Worm (Caenorhabditis elegans) whole organism, L2 larva: ENCODE results near the gene K03A11.1.

ENCODE experiments used
- egl-27 ChIP-seq: sonication (generic microtip); optimal IDR thresholded peaks from 3 replicates; lab custom pipeline; 2017; ENCODE audit warnings: missing biosample characterization, missing genetic modification reagents, missing genetic modification characterization
- skn-1 ChIP-seq: sonication (generic microtip); optimal IDR thresholded peaks from 2 replicates; lab custom pipeline; 2017; ENCODE audit warnings: missing biosample characterization, missing genetic modification characterization

DNA sequence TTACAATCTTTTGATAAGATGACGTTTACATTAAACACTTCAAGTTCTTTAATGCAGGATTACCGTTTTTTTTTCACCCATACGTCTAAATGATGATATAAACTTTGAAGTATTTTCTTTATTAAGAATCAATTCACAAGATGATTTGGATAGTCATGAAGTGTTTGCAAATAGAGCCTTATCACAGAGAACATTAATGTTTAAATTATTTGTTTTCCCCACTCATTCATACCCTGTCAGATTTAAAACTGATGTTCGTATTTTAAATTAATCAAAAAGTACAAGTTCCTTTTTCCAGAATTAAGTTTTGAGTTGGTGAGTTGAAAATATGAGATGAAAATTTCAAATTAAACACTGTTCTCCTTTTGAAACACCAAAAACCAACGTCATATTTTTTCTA is 39.2 kb downstream of the K03A11.1 start, which contains the start of gene R03G8.3:
- TF ChIP-seq skn-1 (tag; lab: Kevin White, UChicago) (no peak), egl-27 (no peak)
